Worm (Caenorhabditis elegans) whole organism, young adult: ENCODE data around the gene E01G4.5.

Experiments
- B0336.3 ChIP-seq: fragments of 200-800 bp; sonication (Bioruptor generic); IDR thresholded peaks from 2 replicates; pipeline ENCODE4 v1.3.6; 2022; ENCODE audit warnings: missing genetic modification characterization, missing compliant biosample characterization
- F37B4.10 ChIP-seq: fragments of 200-800 bp; sonication (Bioruptor generic); IDR thresholded peaks from 2 replicates; pipeline ENCODE4 v1.3.6; 2022; ENCODE audit warnings: missing genetic modification characterization, missing compliant biosample characterization
- T26A5.8 ChIP-seq: sonication (generic microtip); optimal IDR thresholded peaks from 2 replicates; lab custom pipeline; 2016; ENCODE audit warnings: missing genetic modification characterization, missing compliant biosample characterization
- Y56A3A.18 ChIP-seq: fragments of 200-800 bp; sonication (Bioruptor generic); IDR thresholded peaks from 2 replicates; pipeline ENCODE4 v1.3.6; 2022; ENCODE audit warnings: missing genetic modification reagents, missing genetic modification characterization, missing compliant biosample characterization
- Y79H2A.3 ChIP-seq: fragments of 200-800 bp; sonication (Bioruptor generic); conservative IDR thresholded peaks from 2 replicates; pipeline ENCODE4 v1.3.6; 2022; ENCODE audit warnings: missing genetic modification reagents, missing genetic modification characterization, missing compliant biosample characterization
- atf-7 ChIP-seq: sonication (generic microtip); optimal IDR thresholded peaks from 2 replicates; lab custom pipeline; 2017; ENCODE audit warnings: mild to moderate bottlenecking, missing genetic modification characterization, missing compliant biosample characterization
- attf-3 ChIP-seq: fragments of 200-800 bp; sonication (Bioruptor generic); conservative IDR thresholded peaks from 2 replicates; pipeline ENCODE4 v1.3.6; 2022; ENCODE audit warnings: missing genetic modification reagents, missing genetic modification characterization, missing compliant biosample characterization
- attf-5 ChIP-seq: fragments of 200-800 bp; sonication (Bioruptor generic); optimal IDR thresholded peaks from 2 replicates; lab custom pipeline; 2018; ENCODE audit warnings: mild to moderate bottlenecking, missing genetic modification characterization, missing compliant biosample characterization
- cebp-1 ChIP-seq, 2 experiments: fragments of 200-800 bp in 1 of 2; sonication (Bioruptor generic) in 1 of 2; sonication (generic microtip) in 1 of 2; IDR thresholded peaks in 1 of 2; optimal IDR thresholded peaks in 1 of 2; 2 replicates each; pipeline versions ENCODE4 v1.3.6 to Lab custom; 2017 to 2022; ENCODE audit warnings: missing compliant biosample characterization in 2 of 2, missing genetic modification characterization in 2 of 2, mild to moderate bottlenecking in 1 of 2, missing genetic modification reagents in 1 of 2, moderate library complexity in 1 of 2
- ceh-27 ChIP-seq: fragments of 200-800 bp; sonication (Bioruptor generic); optimal IDR thresholded peaks from 2 replicates; lab custom pipeline; 2018; ENCODE audit warnings: mild to moderate bottlenecking, missing genetic modification characterization, moderate library complexity, missing compliant biosample characterization
- dox-1 ChIP-seq: fragments of 200-800 bp; sonication (Bioruptor generic); IDR thresholded peaks from 2 replicates; pipeline ENCODE4 v1.3.6; 2022; ENCODE audit warnings: missing genetic modification reagents, missing genetic modification characterization, missing compliant biosample characterization
- egl-44 ChIP-seq: fragments of 200-800 bp; sonication (Bioruptor generic); IDR thresholded peaks from 2 replicates; pipeline ENCODE4 v1.3.6; 2022; ENCODE audit warnings: missing genetic modification reagents, missing genetic modification characterization, missing compliant biosample characterization
- ets-4 ChIP-seq: fragments of 200-800 bp; sonication (Bioruptor generic); optimal IDR thresholded peaks from 2 replicates; lab custom pipeline; 2018; ENCODE audit warnings: mild to moderate bottlenecking, missing genetic modification characterization, missing compliant biosample characterization
- let-526 ChIP-seq: fragments of 200-800 bp; sonication (Bioruptor generic); IDR thresholded peaks from 2 replicates; pipeline ENCODE4 v1.3.6; 2022; ENCODE audit warnings: missing genetic modification reagents, missing genetic modification characterization, missing compliant biosample characterization
- lin-26 ChIP-seq: fragments of 200-800 bp; sonication (Bioruptor generic); IDR thresholded peaks from 2 replicates; pipeline ENCODE4 v1.3.6; 2022; ENCODE audit warnings: missing genetic modification reagents, missing genetic modification characterization, missing compliant biosample characterization
- lin-40 ChIP-seq: sonication (generic microtip); optimal IDR thresholded peaks from 2 replicates; lab custom pipeline; 2016; ENCODE audit warnings: missing genetic modification characterization, mild to moderate bottlenecking, missing compliant biosample characterization, missing genotype, missing genetic modification reagents
- lir-1 ChIP-seq: fragments of 200-800 bp; sonication (Bioruptor generic); conservative IDR thresholded peaks from 2 replicates; pipeline ENCODE4 v1.3.6; 2022; ENCODE audit warnings: missing genetic modification reagents, missing genetic modification characterization, missing compliant biosample characterization
- madf-10 ChIP-seq: sonication (generic microtip); optimal IDR thresholded peaks from 2 replicates; lab custom pipeline; 2016; ENCODE audit warnings: mild to moderate bottlenecking, missing genetic modification characterization, missing compliant biosample characterization
- madf-3 ChIP-seq: fragments of 200-800 bp; sonication (Bioruptor generic); IDR thresholded peaks from 2 replicates; pipeline ENCODE4 v1.3.6; 2022; ENCODE audit warnings: missing genetic modification reagents, missing genetic modification characterization, missing compliant biosample characterization
- madf-6 ChIP-seq: fragments of 200-800 bp; sonication (Bioruptor generic); IDR thresholded peaks from 2 replicates; pipeline ENCODE4 v1.3.6; 2022; ENCODE audit warnings: missing genetic modification reagents, missing genetic modification characterization, missing compliant biosample characterization
- mcd-1 ChIP-seq: fragments of 200-800 bp; sonication (Bioruptor generic); IDR thresholded peaks from 2 replicates; pipeline ENCODE4 v1.3.6; 2022; ENCODE audit warnings: missing genetic modification reagents, missing genetic modification characterization, missing compliant biosample characterization
- mel-28 ChIP-seq: sonication (generic microtip); optimal IDR thresholded peaks from 2 replicates; lab custom pipeline; 2016; ENCODE audit warnings: borderline replicate concordance, mild to moderate bottlenecking, missing genetic modification characterization, missing compliant biosample characterization
- mes-4 ChIP-seq: sonication (generic microtip); optimal IDR thresholded peaks from 2 replicates; lab custom pipeline; 2016; ENCODE audit warnings: missing genotype, missing genetic modification characterization, missing compliant biosample characterization
- nfyb-1 ChIP-seq: fragments of 200-800 bp; sonication (Bioruptor generic); IDR thresholded peaks from 2 replicates; pipeline ENCODE4 v1.3.6; 2022; ENCODE audit warnings: missing genetic modification reagents, missing genetic modification characterization, missing compliant biosample characterization
- nhr-80 ChIP-seq: sonication (generic microtip); optimal IDR thresholded peaks from 2 replicates; lab custom pipeline; 2016; ENCODE audit warnings: missing genetic modification characterization, missing compliant biosample characterization
- nhr-90 ChIP-seq: sonication (generic microtip); optimal IDR thresholded peaks from 2 replicates; lab custom pipeline; 2016; ENCODE audit warnings: missing genotype, mild to moderate bottlenecking, missing genetic modification characterization, missing compliant biosample characterization
- pbrm-1 ChIP-seq: fragments of 200-800 bp; sonication (Bioruptor generic); IDR thresholded peaks from 2 replicates; pipeline ENCODE4 v1.3.6; 2022; ENCODE audit warnings: missing genetic modification reagents, missing genetic modification characterization, missing compliant biosample characterization
- rcor-1 ChIP-seq: fragments of 200-800 bp; sonication (Bioruptor generic); IDR thresholded peaks from 2 replicates; pipeline ENCODE4 v1.3.6; 2022; ENCODE audit warnings: missing genetic modification reagents, missing genetic modification characterization, missing compliant biosample characterization
- snpc-3.4 ChIP-seq: sonication (generic microtip); optimal IDR thresholded peaks from 2 replicates; lab custom pipeline; 2017; ENCODE audit warnings: missing genetic modification characterization, mild to moderate bottlenecking, missing compliant biosample characterization, antibody characterized with exemption, moderate library complexity, missing genotype, missing genetic modification reagents
- snpc-4 ChIP-seq, 5 experiments: fragments of 150-350 bp in 1 of 5; sonication (generic microtip) in 4 of 5; optimal IDR thresholded peaks; 2 replicates each; lab custom pipeline; 2014 to 2018; ENCODE audit warnings: missing genetic modification characterization in 5 of 5, missing biosample characterization in 3 of 5, antibody characterized with exemption in 2 of 5, mild to moderate bottlenecking in 2 of 5, missing compliant biosample characterization in 2 of 5, missing genotype in 2 of 5, moderate library complexity in 2 of 5, missing genetic modification reagents in 1 of 5
- somi-1 ChIP-seq: fragments of 200-800 bp; sonication (Bioruptor generic); optimal IDR thresholded peaks from 2 replicates; lab custom pipeline; 2018; ENCODE audit warnings: mild to moderate bottlenecking, missing genetic modification characterization, missing compliant biosample characterization
- sptf-2 ChIP-seq: fragments of 200-800 bp; sonication (Bioruptor generic); optimal IDR thresholded peaks from 2 replicates; lab custom pipeline; 2018; ENCODE audit warnings: mild to moderate bottlenecking, missing genetic modification characterization, missing compliant biosample characterization
- tbp1 ChIP-seq: fragments of 200-800 bp; sonication (Bioruptor generic); optimal IDR thresholded peaks from 2 replicates; lab custom pipeline; 2018; ENCODE audit warnings: mild to moderate bottlenecking, missing genetic modification characterization, missing compliant biosample characterization
- unc-62 ChIP-seq: fragments of 150-350 bp; optimal IDR thresholded peaks from 2 replicates; lab custom pipeline; 2014; ENCODE audit warnings: missing biosample characterization, missing genetic modification reagents, missing genetic modification characterization
- ztf-22 ChIP-seq: fragments of 200-800 bp; sonication (Bioruptor generic); optimal IDR thresholded peaks from 2 replicates; lab custom pipeline; 2018; ENCODE audit warnings: mild to moderate bottlenecking, missing genetic modification characterization, moderate library complexity, missing compliant biosample characterization
- ztf-26 ChIP-seq: sonication (generic microtip); optimal IDR thresholded peaks from 2 replicates; lab custom pipeline; 2017; ENCODE audit warnings: missing genetic modification characterization, missing compliant biosample characterization

The E01G4.5 gene

DNA sequence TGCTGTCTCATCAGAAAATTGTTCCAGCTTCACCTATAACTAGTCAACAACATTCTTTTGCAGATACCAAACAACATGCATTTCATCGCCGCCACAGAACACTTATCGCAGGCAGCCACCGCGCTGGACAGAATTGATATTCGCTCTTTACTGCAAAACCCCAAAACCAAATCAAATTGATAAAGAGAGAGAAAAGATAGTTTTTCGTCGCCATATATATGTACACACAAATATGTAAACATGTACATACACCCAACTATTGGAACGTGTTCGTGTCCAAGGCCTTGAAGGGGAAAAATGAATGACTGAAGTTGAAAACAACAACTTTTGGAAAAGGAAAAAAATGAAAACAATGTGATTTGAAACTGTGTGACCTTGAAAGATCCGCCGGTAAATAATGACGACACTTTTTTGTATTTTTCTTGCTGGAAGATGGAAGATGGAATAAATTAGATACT is 6.8 kb upstream of the E01G4.5 start:
- no peak for TF ChIP-seq pbrm-1
- TF ChIP-seq dox-1 (GFP tag; lab: Robert Waterston, UW), result 0 out of 2 replicates have a peak, but pooled peaks have one; percentile 23
- TF ChIP-seq lir-1 (GFP tag; lab: Robert Waterston, UW), result no peak
- no peak for TF ChIP-seq ceh-27
- TF ChIP-seq Y79H2A.3, result no peak
- TF ChIP-seq snpc-3.4 (tag; lab: Kevin White, UChicago), result no peak
- TF ChIP-seq cebp-1 (GFP tag; IDR thresholded peaks at IDR 0.05; lab: Robert Waterston, UW), result no peak
- TF ChIP-seq cebp-1 (tag; optimal IDR thresholded peaks at IDR 0.05; lab: Kevin White, UChicago), result peak; percentile 20
- TF ChIP-seq mes-4 (tag; lab: Kevin White, UChicago), result no peak
- no peak for TF ChIP-seq mel-28 (tag; lab: Kevin White, UChicago)
- no peak for TF ChIP-seq sptf-2 (GFP tag; lab: Kevin White, UChicago)
- TF ChIP-seq mcd-1 (GFP tag; lab: Robert Waterston, UW), result no peak
- TF ChIP-seq lin-40 (tag; lab: Kevin White, UChicago), result peak; percentile 4
- no peak for TF ChIP-seq F37B4.10 (GFP tag; lab: Robert Waterston, UW)
- no peak for TF ChIP-seq T26A5.8 (tag; lab: Kevin White, UChicago)
- no peak for TF ChIP-seq madf-6 (GFP tag; lab: Robert Waterston, UW)
- no peak for TF ChIP-seq unc-62
- peak; percentile 85 for TF ChIP-seq nhr-80 (tag; lab: Kevin White, UChicago)
- TF ChIP-seq nhr-90 (tag; lab: Kevin White, UChicago), result no peak
- no peak for TF ChIP-seq ets-4 (GFP tag; lab: Kevin White, UChicago)
- no peak for TF ChIP-seq let-526 (GFP tag; lab: Robert Waterston, UW)

- TF ChIP-seq rcor-1 (GFP tag; lab: Robert Waterston, UW) (no peak), atf-7 (tag; lab: Kevin White, UChicago) (peak; percentile 3), ztf-22 (GFP tag; lab: Kevin White, UChicago) (peak; percentile 35), nhr-80 (tag; lab: Kevin White, UChicago) (peak; percentile 87)
Measured at ce11 chrII:13467838-13468389, 4.3 kb upstream of the E01G4.5 start.

DNA sequence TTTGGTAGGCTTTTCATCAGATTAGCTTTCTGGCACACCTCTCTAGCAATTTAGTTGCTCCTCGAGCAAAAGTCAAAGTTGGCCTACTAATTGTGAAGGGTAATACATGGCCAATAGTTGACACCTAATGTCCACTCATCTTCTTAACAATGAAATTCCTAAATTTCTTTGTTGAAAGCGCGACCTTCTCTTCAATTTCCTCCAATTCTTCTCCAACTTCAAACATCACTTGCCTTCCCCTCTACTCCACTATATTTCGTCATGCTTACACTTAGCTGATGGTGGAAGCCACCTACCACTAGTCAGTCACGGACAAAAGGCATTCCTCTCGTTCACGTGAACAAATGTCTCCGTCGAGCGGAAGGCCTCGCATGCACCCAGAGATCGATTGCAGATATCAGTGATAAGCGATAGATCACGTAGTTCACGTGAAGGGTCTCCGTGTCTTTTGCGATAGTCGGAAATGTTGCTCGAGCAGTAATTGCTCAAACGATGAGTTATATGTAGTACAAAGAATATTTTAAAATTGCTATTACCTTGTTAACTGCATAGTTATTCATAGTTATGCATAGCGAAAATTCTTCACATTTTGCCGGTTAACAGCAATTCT is 3.1 kb upstream of the E01G4.5 start, which contains the start of gene E01G4.3:
Gene E01G4.3, minus strand, starts transcription at position 560 of the 610 bp plus-strand sequence.
- TF ChIP-seq B0336.3 (GFP tag; lab: Robert Waterston, UW) (peak; percentile 54; the same call in 1 of the 2 replicates), mcd-1 (GFP tag; lab: Robert Waterston, UW) (peak; percentile 53), ztf-22 (GFP tag; lab: Kevin White, UChicago) (peak; percentile 61), somi-1 (peak; percentile 45), madf-10 (peak; percentile 18), egl-44 (GFP tag; lab: Robert Waterston, UW) (0 out of 2 replicates have a peak, but pooled peaks have one; percentile 11), cebp-1 (GFP tag; IDR thresholded peaks at IDR 0.05; lab: Robert Waterston, UW) (peak; percentile 45; the same call in 1 of the 2 replicates), cebp-1 (tag; optimal IDR thresholded peaks at IDR 0.05; lab: Kevin White, UChicago) (peak; percentile 80), attf-5 (GFP tag; lab: Kevin White, UChicago) (peak; percentile 11), lin-26 (GFP tag; lab: Robert Waterston, UW) (no peak; the same call in 1 of the 2 replicates), atf-7 (tag; lab: Kevin White, UChicago) (peak; percentile 67), attf-3 (GFP tag; lab: Robert Waterston, UW) (no peak), ztf-26 (tag; lab: Kevin White, UChicago) (peak; percentile 56), nhr-80 (tag; lab: Kevin White, UChicago) (peak; percentile 59), snpc-4 (GFP tag; optimal IDR thresholded peaks at IDR 0.05; lab: Kevin White, UChicago) (no peak), snpc-4 (tag; optimal IDR thresholded peaks at IDR 0.05; lab: Kevin White, UChicago) (peak in 1 of 4 experiments; percentile 3), lin-40 (tag; lab: Kevin White, UChicago) (peak; percentile 66), snpc-3.4 (tag; lab: Kevin White, UChicago) (no peak), madf-3 (GFP tag; lab: Robert Waterston, UW) (no peak), tbp1 (peak; percentile 8), nfyb-1 (GFP tag; lab: Robert Waterston, UW) (peak; percentile 59; the same call in 1 of the 2 replicates), ets-4 (GFP tag; lab: Kevin White, UChicago) (peak; percentile 27), Y56A3A.18 (GFP tag; lab: Robert Waterston, UW) (0 out of 2 replicates have a peak, but pooled peaks have one; percentile 35)
